Fruit fly (Drosophila melanogaster): ENCODE measurements around the gene CG3592.

Gene CG3592

DNA sequence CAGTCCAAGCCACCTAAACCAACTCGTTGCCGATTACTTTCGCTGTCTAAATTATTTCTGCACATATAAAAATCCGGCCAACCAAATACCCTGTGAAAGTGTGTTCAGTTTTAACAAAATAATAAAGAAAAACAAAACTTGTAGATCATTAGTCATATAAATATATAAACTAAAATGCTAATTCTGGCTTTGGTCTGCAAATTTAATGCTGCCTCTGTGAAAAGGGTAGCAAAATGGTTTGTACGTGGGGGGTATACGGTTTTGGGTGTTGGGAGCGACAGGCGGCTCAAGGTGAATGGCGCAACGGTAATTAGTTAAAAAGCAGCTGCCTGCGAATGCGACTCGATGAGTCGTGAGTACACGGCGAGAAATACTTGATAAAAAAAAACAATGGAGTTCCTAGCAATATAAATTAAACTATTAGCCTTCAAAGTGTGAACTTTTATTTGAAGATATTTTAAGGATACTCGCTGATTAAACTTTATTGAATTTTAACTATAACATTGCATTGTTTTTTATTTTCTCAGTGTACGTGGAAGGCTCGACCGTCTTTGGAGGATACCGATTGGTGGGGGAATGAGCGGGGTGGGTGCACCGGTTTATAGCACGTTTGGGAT lies 43.0 kb downstream of the CG3592 start (continued):
- TF ChIP-seq CG6791 (GFP tag; IDR thresholded peaks at IDR 0.05; ENCODE audit: partially characterized antibody) (no peak), Antp (GFP tag; optimal IDR thresholded peaks at IDR 0.05) (peak; percentile 34), CG30020 (tag; optimal IDR thresholded peaks at IDR 0.05) (no peak), peb (GFP tag; IDR thresholded peaks at IDR 0.05) (no peak), tap (tag; optimal IDR thresholded peaks at IDR 0.05) (no peak), dmrt11E (tag; optimal IDR thresholded peaks at IDR 0.05) (peak; percentile 77), crp (GFP tag; optimal IDR thresholded peaks at IDR 0.05) (no peak), CG11723 (GFP tag; optimal IDR thresholded peaks at IDR 0.05) (no peak), tll (GFP tag; optimal IDR thresholded peaks at IDR 0.05) (no peak), CG10209 (GFP tag; optimal IDR thresholded peaks at IDR 0.05) (peak; percentile 44), H2.0 (GFP tag; IDR thresholded peaks at IDR 0.05) (no peak), CG1647 (GFP tag; optimal IDR thresholded peaks at IDR 0.05) (no peak), CG8388 (GFP tag; optimal IDR thresholded peaks at IDR 0.05) (peak; percentile 49), CG7839 (tag; optimal IDR thresholded peaks at IDR 0.05) (peak; percentile 42), HLH3B (GFP tag; IDR thresholded peaks at IDR 0.05) (no peak), Abd-B (GFP tag; optimal IDR thresholded peaks at IDR 0.05) (peak; percentile 11), BtbVII (GFP tag; optimal IDR thresholded peaks at IDR 0.05) (no peak), CG8290 (GFP tag; optimal IDR thresholded peaks at IDR 0.05) (no peak), CG8290 (tag; optimal IDR thresholded peaks at IDR 0.05) (no peak), CG14710 (tag; optimal IDR thresholded peaks at IDR 0.05) (peak; percentile 45), CG4707 (GFP tag; optimal IDR thresholded peaks at IDR 0.05) (no peak), h (optimal IDR thresholded peaks at IDR 0.05) (no peak), CG16779 (GFP tag; IDR thresholded peaks at IDR 0.05) (no peak), CG9876 (GFP tag; optimal IDR thresholded peaks at IDR 0.05) (no peak), CG16863 (GFP tag; optimal IDR thresholded peaks at IDR 0.05) (peak; percentile 30), CG3407 (GFP tag; optimal IDR thresholded peaks at IDR 0.05) (peak; percentile 13), CG5180 (GFP tag; optimal IDR thresholded peaks at IDR 0.05) (no peak), Xbp1 (GFP tag; optimal IDR thresholded peaks at IDR 0.05) (peak; percentile 49), CG17912 (GFP tag; optimal IDR thresholded peaks at IDR 0.05) (no peak), NfI (GFP tag; optimal IDR thresholded peaks at IDR 0.05) (no peak), CG3726 (GFP tag; IDR thresholded peaks at IDR 0.05) (0 out of 3 replicates have a peak, but pooled peaks have one; percentile 29), CG6683 (GFP tag; optimal IDR thresholded peaks at IDR 0.05) (no peak), D (optimal IDR thresholded peaks at IDR 0.05) (no peak), D (GFP tag; optimal IDR thresholded peaks at IDR 0.05) (peak; percentile 32), repo (GFP tag; optimal IDR thresholded peaks at IDR 0.05) (no peak), Lpt (GFP tag; optimal IDR thresholded peaks at IDR 0.05) (no peak), CG12071 (GFP tag; optimal IDR thresholded peaks at IDR 0.05) (no peak), vfl (GFP tag; optimal IDR thresholded peaks at IDR 0.05) (no peak), PHDP (tag; optimal IDR thresholded peaks at IDR 0.05) (peak; percentile 25), esg (GFP tag; conservative IDR thresholded peaks at IDR 0.05) (no peak), Rx (GFP tag; IDR thresholded peaks at IDR 0.05) (0 out of 2 replicates have a peak, but pooled peaks have one; percentile 8), psq (GFP tag; optimal IDR thresholded peaks at IDR 0.05) (no peak), fd102C (GFP tag; optimal IDR thresholded peaks at IDR 0.05) (peak; percentile 14), danr (GFP tag; IDR thresholded peaks at IDR 0.05) (no peak), Nf-YA (GFP tag; IDR thresholded peaks at IDR 0.05) (no peak), zfh1 (GFP tag; IDR thresholded peaks at IDR 0.05) (0 out of 3 replicates have a peak, but pooled peaks have one; percentile 44), br (optimal IDR thresholded peaks at IDR 0.05) (no peak), Elba2 (GFP tag; optimal IDR thresholded peaks at IDR 0.05) (no peak), pros (GFP tag; optimal IDR thresholded peaks at IDR 0.05) (no peak), GATAe (GFP tag; conservative IDR thresholded peaks at IDR 0.05) (no peak), CG17328 (GFP tag; IDR thresholded peaks at IDR 0.05) (peak; percentile 45; the same call in 1 of the 2 replicates)
